Fruit fly (Drosophila melanogaster): Measurements from ENCODE around the gene CG34277.
A peak's percentile ranks its signal among the peaks of the same experiment; 100 is the strongest.

Gene CG34277

dm6 chr3R:5371563-5371962 is 2.2 kb downstream of the CG34277 start, which contains the start of gene Polr2F:
Gene Polr2F, plus strand, starts transcription at chr3R:5371795.
- peak; percentile 91 for TF ChIP-seq Crg-1 (GFP tag; optimal IDR thresholded peaks at IDR 0.05)
- peak; percentile 68 for TF ChIP-seq CG14711 (tag; optimal IDR thresholded peaks at IDR 0.05)
- peak; percentile 57 for TF ChIP-seq CG33017 (tag; optimal IDR thresholded peaks at IDR 0.05)
- peak; percentile 93 for TF ChIP-seq CG1620 (GFP tag; optimal IDR thresholded peaks at IDR 0.05)
- peak; percentile 66 for TF ChIP-seq CG11617 (GFP tag; optimal IDR thresholded peaks at IDR 0.05)
- TF ChIP-seq Hr96 (GFP tag; optimal IDR thresholded peaks at IDR 0.05), result peak; percentile 81
- TF ChIP-seq cnc (optimal IDR thresholded peaks at IDR 0.05), result no peak
- peak; percentile 69 for TF ChIP-seq CG7045 (GFP tag; optimal IDR thresholded peaks at IDR 0.05)
- TF ChIP-seq CG12768 (GFP tag; optimal IDR thresholded peaks at IDR 0.05), result peak; percentile 81
- peak; percentile 50 for TF ChIP-seq tj (GFP tag; optimal IDR thresholded peaks at IDR 0.05)
- peak; percentile 85 for TF ChIP-seq ovo (GFP tag; optimal IDR thresholded peaks at IDR 0.05)
- TF ChIP-seq cic (GFP tag; optimal IDR thresholded peaks at IDR 0.05), result peak; percentile 67
- TF ChIP-seq Mnt (GFP tag; optimal IDR thresholded peaks at IDR 0.05), result peak; percentile 97
- peak; percentile 85 for TF ChIP-seq toe (GFP tag; optimal IDR thresholded peaks at IDR 0.05)
- peak; percentile 83 for TF ChIP-seq CG5204 (GFP tag; optimal IDR thresholded peaks at IDR 0.05)
- TF ChIP-seq Clk (GFP tag; optimal IDR thresholded peaks at IDR 0.05), result peak; percentile 76
- TF ChIP-seq pad (GFP tag; optimal IDR thresholded peaks at IDR 0.05), result peak; percentile 80
- TF ChIP-seq kay (GFP tag; ENCODE audit: borderline replicate concordance), result no peak
- peak; percentile 72 for TF ChIP-seq bab1 (GFP tag; optimal IDR thresholded peaks at IDR 0.05)
- peak; percentile 87 for TF ChIP-seq CG7101 (tag; optimal IDR thresholded peaks at IDR 0.05)

dm6 chr3R:5374720-5375119 is 5.4 kb downstream of the CG34277 start, which contains the start of the genes hd and CG14667:
Gene hd, minus strand, starts transcription at chr3R:5374962.
Gene CG14667, plus strand, starts transcription at chr3R:5375022.
- TF ChIP-seq Mnt (GFP tag; optimal IDR thresholded peaks at IDR 0.05) (peak; percentile 14), toe (GFP tag; optimal IDR thresholded peaks at IDR 0.05) (peak; percentile 50), pad (GFP tag; optimal IDR thresholded peaks at IDR 0.05) (no peak), CG12768 (GFP tag; optimal IDR thresholded peaks at IDR 0.05) (no peak), CG7045 (GFP tag; optimal IDR thresholded peaks at IDR 0.05) (no peak), Crg-1 (GFP tag; optimal IDR thresholded peaks at IDR 0.05) (no peak), CG11617 (GFP tag; optimal IDR thresholded peaks at IDR 0.05) (no peak), tj (GFP tag; optimal IDR thresholded peaks at IDR 0.05) (no peak)

- TF ChIP-seq Clk (GFP tag; optimal IDR thresholded peaks at IDR 0.05) (no peak), pad (GFP tag; optimal IDR thresholded peaks at IDR 0.05) (no peak), cic (GFP tag; optimal IDR thresholded peaks at IDR 0.05) (no peak)
These were observed 7.3 kb downstream of the CG34277 start, which contains the start of gene 7B2 for dm6 chr3R:5376612-5377011. Gene 7B2, plus strand, starts transcription at chr3R:5376780.

dm6 chr3R:5385761-5386160 is 16.4 kb downstream of the CG34277 start:
- TF ChIP-seq cnc (optimal IDR thresholded peaks at IDR 0.05) (no peak), CG11617 (GFP tag; optimal IDR thresholded peaks at IDR 0.05) (no peak), CG7045 (GFP tag; optimal IDR thresholded peaks at IDR 0.05) (no peak), CG33017 (tag; optimal IDR thresholded peaks at IDR 0.05) (no peak), CG5204 (GFP tag; optimal IDR thresholded peaks at IDR 0.05) (no peak), pad (GFP tag; optimal IDR thresholded peaks at IDR 0.05) (no peak), Mnt (GFP tag; optimal IDR thresholded peaks at IDR 0.05) (no peak), toe (GFP tag; optimal IDR thresholded peaks at IDR 0.05) (no peak), tj (GFP tag; optimal IDR thresholded peaks at IDR 0.05) (no peak), CG1620 (GFP tag; optimal IDR thresholded peaks at IDR 0.05) (no peak)

- TF ChIP-seq CG14711 (tag; optimal IDR thresholded peaks at IDR 0.05) (no peak), Clk (GFP tag; optimal IDR thresholded peaks at IDR 0.05) (no peak), CG33017 (tag; optimal IDR thresholded peaks at IDR 0.05) (no peak), Crg-1 (GFP tag; optimal IDR thresholded peaks at IDR 0.05) (no peak), CG7101 (tag; optimal IDR thresholded peaks at IDR 0.05) (no peak), pad (GFP tag; optimal IDR thresholded peaks at IDR 0.05) (no peak), ovo (GFP tag; optimal IDR thresholded peaks at IDR 0.05) (no peak), bab1 (GFP tag; optimal IDR thresholded peaks at IDR 0.05) (no peak), CG1620 (GFP tag; optimal IDR thresholded peaks at IDR 0.05) (no peak), CG5204 (GFP tag; optimal IDR thresholded peaks at IDR 0.05) (no peak), Mnt (GFP tag; optimal IDR thresholded peaks at IDR 0.05) (no peak), kay (GFP tag; ENCODE audit: borderline replicate concordance) (no peak), tj (GFP tag; optimal IDR thresholded peaks at IDR 0.05) (no peak), Hr96 (GFP tag; optimal IDR thresholded peaks at IDR 0.05) (no peak), toe (GFP tag; optimal IDR thresholded peaks at IDR 0.05) (no peak), CG11617 (GFP tag; optimal IDR thresholded peaks at IDR 0.05) (no peak), CG7045 (GFP tag; optimal IDR thresholded peaks at IDR 0.05) (no peak), cic (GFP tag; optimal IDR thresholded peaks at IDR 0.05) (no peak), cnc (optimal IDR thresholded peaks at IDR 0.05) (no peak), CG12768 (GFP tag; optimal IDR thresholded peaks at IDR 0.05) (no peak)
These were observed 18.2 kb downstream of the CG34277 start, which contains the start of gene CG14668 for dm6 chr3R:5387564-5387963. Gene CG14668, minus strand, starts transcription at chr3R:5387664.

- TF ChIP-seq toe (GFP tag; optimal IDR thresholded peaks at IDR 0.05) (no peak), Mnt (GFP tag; optimal IDR thresholded peaks at IDR 0.05) (no peak), cnc (optimal IDR thresholded peaks at IDR 0.05) (no peak), CG33017 (tag; optimal IDR thresholded peaks at IDR 0.05) (no peak), pad (GFP tag; optimal IDR thresholded peaks at IDR 0.05) (no peak), CG7045 (GFP tag; optimal IDR thresholded peaks at IDR 0.05) (no peak), cic (GFP tag; optimal IDR thresholded peaks at IDR 0.05) (no peak), ovo (GFP tag; optimal IDR thresholded peaks at IDR 0.05) (no peak), CG12768 (GFP tag; optimal IDR thresholded peaks at IDR 0.05) (no peak), CG5204 (GFP tag; optimal IDR thresholded peaks at IDR 0.05) (no peak), bab1 (GFP tag; optimal IDR thresholded peaks at IDR 0.05) (no peak), CG11617 (GFP tag; optimal IDR thresholded peaks at IDR 0.05) (no peak)
These were observed 18.7 kb downstream of the CG34277 start for dm6 chr3R:5387996-5388395.
